Fruit fly (Drosophila melanogaster): Measurements from ENCODE around the gene CG1136.
A peak's percentile ranks its signal among the peaks of the same experiment; 100 is the strongest.

The CG1136 gene

DNA sequence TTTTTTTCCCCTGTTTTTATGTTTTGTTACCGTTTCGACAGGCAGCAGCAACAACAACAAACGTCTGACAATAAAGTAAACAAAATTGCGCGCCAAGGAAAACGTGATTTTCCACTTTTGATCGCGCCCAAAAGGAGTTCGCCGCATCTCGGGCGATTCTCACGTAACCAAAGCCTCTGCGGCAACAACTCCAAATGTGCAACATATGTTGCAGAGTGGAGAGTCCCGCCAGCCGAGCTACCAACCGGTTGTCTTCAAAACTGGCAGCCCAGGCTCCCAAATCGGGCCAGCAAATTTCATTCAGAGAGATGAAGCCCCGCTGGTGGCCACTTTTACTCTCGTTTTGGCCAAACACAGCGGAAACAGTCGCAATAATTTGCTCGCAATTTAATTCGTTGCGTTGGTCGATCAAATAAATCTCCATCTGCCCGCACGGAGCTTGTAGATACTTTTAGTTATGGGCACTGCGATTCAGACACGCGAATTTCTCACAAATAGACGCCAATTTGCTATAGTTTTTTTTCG lies 9.1 kb downstream of the CG1136 start:
- TF ChIP-seq CG11617 (GFP tag; optimal IDR thresholded peaks at IDR 0.05) (no peak), CG5204 (GFP tag; optimal IDR thresholded peaks at IDR 0.05) (no peak), toe (GFP tag; optimal IDR thresholded peaks at IDR 0.05) (no peak), Crg-1 (GFP tag; optimal IDR thresholded peaks at IDR 0.05) (no peak), bab1 (GFP tag; optimal IDR thresholded peaks at IDR 0.05) (no peak), CG14711 (tag; optimal IDR thresholded peaks at IDR 0.05) (no peak), CG7101 (tag; optimal IDR thresholded peaks at IDR 0.05) (no peak), CG1620 (GFP tag; optimal IDR thresholded peaks at IDR 0.05) (no peak), CG33017 (tag; optimal IDR thresholded peaks at IDR 0.05) (no peak), kay (GFP tag; ENCODE audit: borderline replicate concordance) (no peak), Hr96 (GFP tag; optimal IDR thresholded peaks at IDR 0.05) (no peak), ovo (GFP tag; optimal IDR thresholded peaks at IDR 0.05) (no peak), cnc (optimal IDR thresholded peaks at IDR 0.05) (no peak), Mnt (GFP tag; optimal IDR thresholded peaks at IDR 0.05) (no peak), cic (GFP tag; optimal IDR thresholded peaks at IDR 0.05) (no peak)

DNA sequence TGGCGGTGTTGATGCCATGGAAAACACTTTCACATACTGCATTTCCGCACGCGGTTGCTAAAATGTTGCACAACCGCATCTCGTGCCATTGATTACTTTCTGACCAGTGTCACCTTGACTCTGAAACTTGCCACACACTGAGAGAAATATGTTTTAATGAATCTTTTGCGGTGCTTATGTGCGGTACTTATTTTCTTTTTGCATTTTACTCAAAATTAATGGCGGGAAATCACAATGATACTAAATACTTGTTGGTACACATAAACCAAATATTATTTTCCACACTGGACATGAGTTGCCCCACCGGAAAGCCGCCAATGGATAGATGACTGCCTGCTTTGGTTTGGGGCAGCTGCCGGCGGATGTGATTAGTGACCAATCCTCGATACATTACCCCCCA lies 10.4 kb downstream of the CG1136 start:
- TF ChIP-seq cic (GFP tag; optimal IDR thresholded peaks at IDR 0.05) = no peak
- TF ChIP-seq CG11617 (GFP tag; optimal IDR thresholded peaks at IDR 0.05) = no peak
- no peak for TF ChIP-seq bab1 (GFP tag; optimal IDR thresholded peaks at IDR 0.05)
- TF ChIP-seq CG14711 (tag; optimal IDR thresholded peaks at IDR 0.05) = no peak
- no peak for TF ChIP-seq CG12768 (GFP tag; optimal IDR thresholded peaks at IDR 0.05)
- TF ChIP-seq Crg-1 (GFP tag; optimal IDR thresholded peaks at IDR 0.05) = no peak

dm6 chr3L:4059293-4059820 lies 13.0 kb downstream of the CG1136 start, which contains the start of gene Ugt305A1:
Gene Ugt305A1 (plus strand): TSS chr3L:4059770.
- TF ChIP-seq Mnt (GFP tag; optimal IDR thresholded peaks at IDR 0.05) (no peak), bab1 (GFP tag; optimal IDR thresholded peaks at IDR 0.05) (no peak), CG11617 (GFP tag; optimal IDR thresholded peaks at IDR 0.05) (no peak), Clk (GFP tag; optimal IDR thresholded peaks at IDR 0.05) (no peak), CG14711 (tag; optimal IDR thresholded peaks at IDR 0.05) (no peak), tj (GFP tag; optimal IDR thresholded peaks at IDR 0.05) (no peak), CG5204 (GFP tag; optimal IDR thresholded peaks at IDR 0.05) (peak; percentile 30), Crg-1 (GFP tag; optimal IDR thresholded peaks at IDR 0.05) (no peak), CG33017 (tag; optimal IDR thresholded peaks at IDR 0.05) (no peak), CG12768 (GFP tag; optimal IDR thresholded peaks at IDR 0.05) (no peak), CG7101 (tag; optimal IDR thresholded peaks at IDR 0.05) (peak; percentile 6), ovo (GFP tag; optimal IDR thresholded peaks at IDR 0.05) (no peak), toe (GFP tag; optimal IDR thresholded peaks at IDR 0.05) (no peak), cnc (optimal IDR thresholded peaks at IDR 0.05) (no peak)

dm6 chr3L:4061921-4062474 lies 15.6 kb downstream of the CG1136 start, which contains the start of gene dib:
Gene dib (plus strand): TSS chr3L:4062292.
- TF ChIP-seq ovo (GFP tag; optimal IDR thresholded peaks at IDR 0.05) (no peak), CG7045 (GFP tag; optimal IDR thresholded peaks at IDR 0.05) (no peak), pad (GFP tag; optimal IDR thresholded peaks at IDR 0.05) (peak; percentile 73), CG5204 (GFP tag; optimal IDR thresholded peaks at IDR 0.05) (no peak), cic (GFP tag; optimal IDR thresholded peaks at IDR 0.05) (no peak), Crg-1 (GFP tag; optimal IDR thresholded peaks at IDR 0.05) (no peak), CG1620 (GFP tag; optimal IDR thresholded peaks at IDR 0.05) (no peak), bab1 (GFP tag; optimal IDR thresholded peaks at IDR 0.05) (peak; percentile 47), toe (GFP tag; optimal IDR thresholded peaks at IDR 0.05) (no peak), CG33017 (tag; optimal IDR thresholded peaks at IDR 0.05) (no peak), CG12768 (GFP tag; optimal IDR thresholded peaks at IDR 0.05) (no peak), Mnt (GFP tag; optimal IDR thresholded peaks at IDR 0.05) (no peak), CG11617 (GFP tag; optimal IDR thresholded peaks at IDR 0.05) (no peak), CG7101 (tag; optimal IDR thresholded peaks at IDR 0.05) (no peak), CG14711 (tag; optimal IDR thresholded peaks at IDR 0.05) (no peak), kay (GFP tag; ENCODE audit: borderline replicate concordance) (no peak), cnc (optimal IDR thresholded peaks at IDR 0.05) (no peak), Clk (GFP tag; optimal IDR thresholded peaks at IDR 0.05) (no peak), tj (GFP tag; optimal IDR thresholded peaks at IDR 0.05) (peak; percentile 91), Hr96 (GFP tag; optimal IDR thresholded peaks at IDR 0.05) (no peak)

DNA sequence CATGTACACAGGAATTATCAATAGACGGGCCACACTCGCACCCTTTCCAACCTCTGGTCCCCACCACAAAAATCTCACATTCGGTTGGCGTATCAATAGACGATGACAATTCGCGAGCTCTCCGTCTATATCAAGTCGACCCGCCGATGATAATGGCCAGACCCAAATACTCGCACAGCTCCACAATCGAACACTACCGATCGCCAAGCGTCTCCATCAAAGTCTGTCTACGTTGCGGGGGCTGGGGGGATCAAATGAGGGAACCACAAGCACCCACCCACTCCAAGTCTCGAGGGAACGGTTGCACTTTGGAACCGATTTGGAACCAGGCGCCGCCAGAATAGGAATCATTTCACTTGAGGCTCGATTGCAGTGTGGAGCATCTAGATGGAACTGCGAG lies 22.0 kb downstream of the CG1136 start:
- no peak for TF ChIP-seq ovo (GFP tag; optimal IDR thresholded peaks at IDR 0.05)
- no peak for TF ChIP-seq CG1620 (GFP tag; optimal IDR thresholded peaks at IDR 0.05)
- TF ChIP-seq Hr96 (GFP tag; optimal IDR thresholded peaks at IDR 0.05) = peak; percentile 26
- TF ChIP-seq toe (GFP tag; optimal IDR thresholded peaks at IDR 0.05) = peak; percentile 0
- peak; percentile 83 for TF ChIP-seq CG12768 (GFP tag; optimal IDR thresholded peaks at IDR 0.05)
- TF ChIP-seq Mnt (GFP tag; optimal IDR thresholded peaks at IDR 0.05) = peak; percentile 61
- TF ChIP-seq bab1 (GFP tag; optimal IDR thresholded peaks at IDR 0.05) = no peak
- peak; percentile 88 for TF ChIP-seq cic (GFP tag; optimal IDR thresholded peaks at IDR 0.05)
- TF ChIP-seq kay (GFP tag; ENCODE audit: borderline replicate concordance) = peak; percentile 82

DNA sequence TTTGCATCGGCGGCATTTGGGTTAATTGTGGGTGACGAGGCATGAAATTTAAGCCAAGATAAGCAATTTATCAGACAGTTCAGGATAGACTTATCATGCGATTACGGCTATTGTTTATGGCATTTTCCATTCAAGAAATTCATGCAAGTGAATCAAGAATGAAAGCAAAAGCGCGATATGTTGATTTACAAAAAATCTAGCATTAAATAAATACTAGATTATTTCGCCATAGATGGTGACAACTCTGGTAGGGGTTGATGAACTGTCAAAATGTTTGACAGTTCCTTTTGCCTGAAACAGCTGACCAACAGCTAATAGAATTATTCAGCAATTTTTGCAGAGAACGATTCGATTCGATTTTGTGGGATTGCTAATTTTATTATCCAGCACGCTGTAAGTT lies 22.7 kb downstream of the CG1136 start, which contains the start of gene CG32259:
Gene CG32259 (plus strand): TSS at position 301 of the 400 bp plus-strand sequence.
- no peak for TF ChIP-seq toe (GFP tag; optimal IDR thresholded peaks at IDR 0.05)
- TF ChIP-seq CG1620 (GFP tag; optimal IDR thresholded peaks at IDR 0.05) = no peak
- no peak for TF ChIP-seq Crg-1 (GFP tag; optimal IDR thresholded peaks at IDR 0.05)
- no peak for TF ChIP-seq Mnt (GFP tag; optimal IDR thresholded peaks at IDR 0.05)
- TF ChIP-seq CG11617 (GFP tag; optimal IDR thresholded peaks at IDR 0.05) = no peak
- peak; percentile 42 for TF ChIP-seq CG14711 (tag; optimal IDR thresholded peaks at IDR 0.05)
- TF ChIP-seq cnc (optimal IDR thresholded peaks at IDR 0.05) = no peak
- TF ChIP-seq pad (GFP tag; optimal IDR thresholded peaks at IDR 0.05) = no peak
- TF ChIP-seq cic (GFP tag; optimal IDR thresholded peaks at IDR 0.05) = no peak
- no peak for TF ChIP-seq Hr96 (GFP tag; optimal IDR thresholded peaks at IDR 0.05)
- TF ChIP-seq CG33017 (tag; optimal IDR thresholded peaks at IDR 0.05) = no peak
- TF ChIP-seq tj (GFP tag; optimal IDR thresholded peaks at IDR 0.05) = peak; percentile 83
- TF ChIP-seq kay (GFP tag; ENCODE audit: borderline replicate concordance) = peak; percentile 33

Measured in whole organism, adult.